Worm (Caenorhabditis elegans) whole organism, young adult: ENCODE results near the gene ZC317.6.

Experiments used
- B0261.1 ChIP-seq: sonication (generic microtip); optimal IDR thresholded peaks from 2 replicates; lab custom pipeline; 2016; ENCODE audit warnings: mild to moderate bottlenecking, missing genetic modification characterization, moderate library complexity, missing compliant biosample characterization
- B0336.3 ChIP-seq: fragments of 200-800 bp; sonication (Bioruptor generic); IDR thresholded peaks from 2 replicates; pipeline ENCODE4 v1.3.6; 2022; ENCODE audit warnings: missing genetic modification characterization, missing compliant biosample characterization
- D2030.7 ChIP-seq: fragments of 200-800 bp; sonication (Bioruptor generic); IDR thresholded peaks from 2 replicates; pipeline ENCODE4 v1.3.6; 2022; ENCODE audit warnings: missing genetic modification reagents, missing genetic modification characterization, missing compliant biosample characterization
- F23B12.7 ChIP-seq: sonication (generic microtip); optimal IDR thresholded peaks from 2 replicates; lab custom pipeline; 2017; ENCODE audit warnings: missing genetic modification characterization, mild to moderate bottlenecking, missing compliant biosample characterization, antibody characterized with exemption, moderate library complexity; ENCODE audit not compliant: insufficient read depth
- F37B4.10 ChIP-seq: fragments of 200-800 bp; sonication (Bioruptor generic); IDR thresholded peaks from 2 replicates; pipeline ENCODE4 v1.3.6; 2022; ENCODE audit warnings: missing genetic modification characterization, missing compliant biosample characterization
- F39B2.1 ChIP-seq: fragments of 200-800 bp; sonication (Bioruptor generic); IDR thresholded peaks from 2 replicates; pipeline ENCODE4 v1.3.6; 2022; ENCODE audit warnings: missing genetic modification reagents, missing genetic modification characterization, missing compliant biosample characterization
- Y56A3A.18 ChIP-seq: fragments of 200-800 bp; sonication (Bioruptor generic); IDR thresholded peaks from 2 replicates; pipeline ENCODE4 v1.3.6; 2022; ENCODE audit warnings: missing genetic modification reagents, missing genetic modification characterization, missing compliant biosample characterization
- Y79H2A.3 ChIP-seq: fragments of 200-800 bp; sonication (Bioruptor generic); conservative IDR thresholded peaks from 2 replicates; pipeline ENCODE4 v1.3.6; 2022; ENCODE audit warnings: missing genetic modification reagents, missing genetic modification characterization, missing compliant biosample characterization
- Y95B8A.8 ChIP-seq: fragments of 200-800 bp; sonication (Bioruptor generic); IDR thresholded peaks from 2 replicates; pipeline ENCODE4 v1.3.6; 2022; ENCODE audit warnings: missing genetic modification reagents, missing genetic modification characterization, missing compliant biosample characterization
- ama-1 ChIP-seq, 3 experiments: fragments of 150-350 bp in 1 of 3; sonication (generic microtip) in 2 of 3; optimal IDR thresholded peaks; 2 replicates each; lab custom pipeline; 2014 to 2018; ENCODE audit warnings: missing biosample characterization in 2 of 3, missing genetic modification characterization in 2 of 3, missing genetic modification reagents in 2 of 3
- atf-7 ChIP-seq: sonication (generic microtip); optimal IDR thresholded peaks from 2 replicates; lab custom pipeline; 2017; ENCODE audit warnings: mild to moderate bottlenecking, missing genetic modification characterization, missing compliant biosample characterization
- ceh-100 ChIP-seq: fragments of 200-800 bp; sonication (Bioruptor generic); IDR thresholded peaks from 2 replicates; pipeline ENCODE4 v1.3.6; 2022; ENCODE audit warnings: missing genetic modification reagents, missing genetic modification characterization, missing compliant biosample characterization
- ceh-40 ChIP-seq: fragments of 200-800 bp; sonication (Bioruptor generic); IDR thresholded peaks from 2 replicates; pipeline ENCODE4 v1.3.6; 2022; ENCODE audit warnings: missing genetic modification characterization, missing compliant biosample characterization
- ceh-58 ChIP-seq: fragments of 200-800 bp; sonication (Bioruptor generic); IDR thresholded peaks from 2 replicates; pipeline ENCODE4 v1.3.6; 2022; ENCODE audit warnings: missing genetic modification characterization, missing compliant biosample characterization
- chd-7 ChIP-seq: sonication (generic microtip); optimal IDR thresholded peaks from 2 replicates; lab custom pipeline; 2016; ENCODE audit warnings: mild to moderate bottlenecking, missing genetic modification characterization, moderate library complexity, missing compliant biosample characterization
- egl-44 ChIP-seq: fragments of 200-800 bp; sonication (Bioruptor generic); IDR thresholded peaks from 2 replicates; pipeline ENCODE4 v1.3.6; 2022; ENCODE audit warnings: missing genetic modification reagents, missing genetic modification characterization, missing compliant biosample characterization
- egrh-3 ChIP-seq: fragments of 200-800 bp; sonication (Bioruptor generic); IDR thresholded peaks from 2 replicates; pipeline ENCODE4 v1.3.6; 2022; ENCODE audit warnings: missing genetic modification reagents, missing genetic modification characterization, missing compliant biosample characterization
- ekl-4 ChIP-seq: fragments of 200-800 bp; sonication (Bioruptor generic); IDR thresholded peaks from 2 replicates; pipeline ENCODE4 v1.3.6; 2022; ENCODE audit warnings: missing genetic modification reagents, missing genetic modification characterization, missing compliant biosample characterization
- him-1 ChIP-seq: sonication (generic microtip); optimal IDR thresholded peaks from 2 replicates; lab custom pipeline; 2016; ENCODE audit warnings: missing genotype, missing genetic modification reagents, missing genetic modification characterization, missing compliant biosample characterization
- hsf-1 ChIP-seq: fragments of 200-800 bp; sonication (Bioruptor generic); IDR thresholded peaks from 2 replicates; pipeline ENCODE4 v1.3.6; 2022; ENCODE audit warnings: missing genetic modification reagents, missing genetic modification characterization, missing compliant biosample characterization
- lag-1 ChIP-seq: fragments of 200-800 bp; sonication (Bioruptor generic); IDR thresholded peaks from 2 replicates; pipeline ENCODE4 v1.3.6; 2022; ENCODE audit warnings: missing genetic modification reagents, missing genetic modification characterization, missing compliant biosample characterization
- let-526 ChIP-seq: fragments of 200-800 bp; sonication (Bioruptor generic); IDR thresholded peaks from 2 replicates; pipeline ENCODE4 v1.3.6; 2022; ENCODE audit warnings: missing genetic modification reagents, missing genetic modification characterization, missing compliant biosample characterization
- let-607 ChIP-seq, 2 experiments: fragments of 200-800 bp in 1 of 2; sonication (Bioruptor generic) in 1 of 2; sonication (generic microtip) in 1 of 2; optimal IDR thresholded peaks; 2 replicates each; lab custom pipeline; 2016 to 2018; ENCODE audit warnings: mild to moderate bottlenecking in 2 of 2, missing compliant biosample characterization in 2 of 2, missing genetic modification characterization in 2 of 2, moderate library complexity in 2 of 2, missing genotype in 1 of 2
- lin-54 ChIP-seq: fragments of 200-800 bp; sonication (Bioruptor generic); optimal IDR thresholded peaks from 2 replicates; lab custom pipeline; 2018; ENCODE audit warnings: mild to moderate bottlenecking, missing genetic modification characterization, missing compliant biosample characterization
- lir-1 ChIP-seq: fragments of 200-800 bp; sonication (Bioruptor generic); conservative IDR thresholded peaks from 2 replicates; pipeline ENCODE4 v1.3.6; 2022; ENCODE audit warnings: missing genetic modification reagents, missing genetic modification characterization, missing compliant biosample characterization
- lsl-1 ChIP-seq: fragments of 200-800 bp; sonication (Bioruptor generic); optimal IDR thresholded peaks from 2 replicates; lab custom pipeline; 2018; ENCODE audit warnings: mild to moderate bottlenecking, missing genetic modification characterization, moderate library complexity, missing compliant biosample characterization
- madf-10 ChIP-seq: sonication (generic microtip); optimal IDR thresholded peaks from 2 replicates; lab custom pipeline; 2016; ENCODE audit warnings: mild to moderate bottlenecking, missing genetic modification characterization, missing compliant biosample characterization
- madf-3 ChIP-seq: fragments of 200-800 bp; sonication (Bioruptor generic); IDR thresholded peaks from 2 replicates; pipeline ENCODE4 v1.3.6; 2022; ENCODE audit warnings: missing genetic modification reagents, missing genetic modification characterization, missing compliant biosample characterization
- nfyb-1 ChIP-seq: fragments of 200-800 bp; sonication (Bioruptor generic); IDR thresholded peaks from 2 replicates; pipeline ENCODE4 v1.3.6; 2022; ENCODE audit warnings: missing genetic modification reagents, missing genetic modification characterization, missing compliant biosample characterization
- nhr-120 ChIP-seq: fragments of 200-800 bp; sonication (Bioruptor generic); IDR thresholded peaks from 2 replicates; pipeline ENCODE4 v1.3.6; 2022; ENCODE audit warnings: missing genetic modification characterization, missing compliant biosample characterization
- nhr-179 ChIP-seq: sonication (generic microtip); optimal IDR thresholded peaks from 2 replicates; lab custom pipeline; 2016; ENCODE audit warnings: mild to moderate bottlenecking, missing genetic modification characterization, missing compliant biosample characterization
- repo-1 ChIP-seq: sonication (generic microtip); optimal IDR thresholded peaks from 2 replicates; lab custom pipeline; 2017; ENCODE audit warnings: mild to moderate bottlenecking, missing genetic modification characterization, missing compliant biosample characterization
- sea-2 ChIP-seq: fragments of 200-800 bp; sonication (Bioruptor generic); IDR thresholded peaks from 2 replicates; pipeline ENCODE4 v1.3.6; 2022; ENCODE audit warnings: missing genetic modification characterization, missing compliant biosample characterization
- snpc-3.4 ChIP-seq: sonication (generic microtip); optimal IDR thresholded peaks from 2 replicates; lab custom pipeline; 2017; ENCODE audit warnings: missing genetic modification characterization, mild to moderate bottlenecking, missing compliant biosample characterization, antibody characterized with exemption, moderate library complexity, missing genotype, missing genetic modification reagents
- tbp1 ChIP-seq: fragments of 200-800 bp; sonication (Bioruptor generic); optimal IDR thresholded peaks from 2 replicates; lab custom pipeline; 2018; ENCODE audit warnings: mild to moderate bottlenecking, missing genetic modification characterization, missing compliant biosample characterization
- tbx-9 ChIP-seq: sonication (generic microtip); optimal IDR thresholded peaks from 2 replicates; lab custom pipeline; 2016; ENCODE audit warnings: borderline replicate concordance, missing genetic modification characterization, inconsistent platforms, missing compliant biosample characterization
- unc-130 ChIP-seq: sonication (generic microtip); optimal IDR thresholded peaks from 2 replicates; lab custom pipeline; 2016; ENCODE audit warnings: missing genetic modification reagents, missing genetic modification characterization, missing compliant biosample characterization
- zfh-2 ChIP-seq: fragments of 200-800 bp; sonication (Bioruptor generic); conservative IDR thresholded peaks from 2 replicates; pipeline ENCODE4 v1.3.6; 2022; ENCODE audit warnings: missing genetic modification reagents, missing genetic modification characterization, missing compliant biosample characterization
- zim-3 ChIP-seq: sonication (generic microtip); optimal IDR thresholded peaks from 2 replicates; lab custom pipeline; 2017; ENCODE audit warnings: mild to moderate bottlenecking, missing genetic modification characterization, moderate library complexity, missing compliant biosample characterization
- ztf-18 ChIP-seq: sonication (generic microtip); optimal IDR thresholded peaks from 2 replicates; lab custom pipeline; 2016; ENCODE audit warnings: missing genotype, mild to moderate bottlenecking, missing genetic modification characterization, missing compliant biosample characterization
- ztf-26 ChIP-seq: sonication (generic microtip); optimal IDR thresholded peaks from 2 replicates; lab custom pipeline; 2017; ENCODE audit warnings: missing genetic modification characterization, missing compliant biosample characterization
- ztf-28 ChIP-seq: fragments of 200-800 bp; sonication (Bioruptor generic); IDR thresholded peaks from 2 replicates; pipeline ENCODE4 v1.3.6; 2022; ENCODE audit warnings: missing genetic modification reagents, missing genetic modification characterization, missing compliant biosample characterization

The ZC317.6 gene

DNA sequence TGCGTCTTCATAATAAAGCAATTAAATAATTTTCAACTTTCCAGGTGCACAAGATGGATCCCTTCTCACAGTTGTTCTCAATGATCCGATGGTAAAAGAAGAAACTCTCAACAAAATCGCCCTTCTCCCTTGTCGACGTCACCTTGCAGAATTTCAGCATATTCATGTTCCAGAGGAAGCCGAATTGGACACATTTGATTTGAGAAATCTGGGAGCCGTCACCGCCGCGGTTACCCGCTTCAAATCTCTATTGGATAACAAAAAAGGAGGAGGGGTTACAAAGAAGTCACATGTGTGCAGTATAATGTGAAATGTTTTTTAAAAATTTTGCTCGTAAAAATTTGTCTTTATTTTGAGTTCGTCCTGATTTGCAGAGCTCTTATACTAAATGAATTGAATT is 34.3 kb upstream of the ZC317.6 start (continued):
- peak; percentile 13 for TF ChIP-seq tbp1 (GFP tag; lab: Kevin White, UChicago)
- TF ChIP-seq B0261.1 (tag; lab: Kevin White, UChicago), result no peak
- peak; percentile 61; the same call in 1 of the 2 replicates for TF ChIP-seq hsf-1 (GFP tag; lab: Robert Waterston, UW)
- 0 out of 2 replicates have a peak, but pooled peaks have one; percentile 58 for TF ChIP-seq Y95B8A.8 (GFP tag; lab: Robert Waterston, UW)
- TF ChIP-seq ekl-4, result peak; percentile 54
- TF ChIP-seq let-607 (tag; optimal IDR thresholded peaks at IDR 0.05; lab: Kevin White, UChicago), result peak in 1 of 2 experiments; percentile 28
- TF ChIP-seq lsl-1, result peak; percentile 12
- TF ChIP-seq ztf-26 (tag; lab: Kevin White, UChicago), result peak; percentile 31
- TF ChIP-seq nhr-179 (tag; lab: Kevin White, UChicago), result no peak
- no peak for TF ChIP-seq zfh-2 (GFP tag; lab: Robert Waterston, UW)
- TF ChIP-seq F23B12.7 (tag; lab: Kevin White, UChicago), result no peak
- TF ChIP-seq Y56A3A.18, result peak; percentile 36; the same call in 1 of the 2 replicates
- TF ChIP-seq tbx-9 (tag; lab: Kevin White, UChicago), result no peak
- no peak for TF ChIP-seq ceh-100 (GFP tag; lab: Robert Waterston, UW)
- peak; percentile 22 for TF ChIP-seq chd-7 (tag; lab: Kevin White, UChicago)
- 0 out of 2 replicates have a peak, but pooled peaks have one; percentile 14 for TF ChIP-seq F39B2.1 (GFP tag; lab: Robert Waterston, UW)
- TF ChIP-seq snpc-3.4 (tag; lab: Kevin White, UChicago), result peak; percentile 10
- 0 out of 2 replicates have a peak, but pooled peaks have one; percentile 10 for TF ChIP-seq Y79H2A.3 (GFP tag; lab: Robert Waterston, UW)
- peak; percentile 55; the same call in 1 of the 2 replicates for TF ChIP-seq madf-3 (GFP tag; lab: Robert Waterston, UW)
- TF ChIP-seq him-1 (tag; lab: Kevin White, UChicago), result no peak
- TF ChIP-seq ztf-18, result peak; percentile 38
- TF ChIP-seq repo-1 (tag; lab: Kevin White, UChicago), result peak; percentile 22
- TF ChIP-seq nfyb-1 (GFP tag; lab: Robert Waterston, UW), result no peak
- TF ChIP-seq lin-54 (GFP tag; lab: Kevin White, UChicago), result peak; percentile 35
- peak; percentile 75 for TF ChIP-seq B0336.3 (GFP tag; lab: Robert Waterston, UW)
- no peak for TF ChIP-seq D2030.7
- TF ChIP-seq lag-1 (GFP tag; lab: Robert Waterston, UW), result no peak

- no peak for TF ChIP-seq ceh-58 (GFP tag; lab: Robert Waterston, UW)
- no peak for TF ChIP-seq ztf-26 (tag; lab: Kevin White, UChicago)
- no peak for TF ChIP-seq ama-1 (optimal IDR thresholded peaks at IDR 0.05; lab: Kevin White, UChicago)
- no peak for TF ChIP-seq ama-1 (GFP tag; optimal IDR thresholded peaks at IDR 0.05; lab: Kevin White, UChicago)
- TF ChIP-seq Y56A3A.18, result no peak
- no peak for TF ChIP-seq madf-10 (tag; lab: Kevin White, UChicago)
- TF ChIP-seq atf-7 (tag; lab: Kevin White, UChicago), result no peak
- TF ChIP-seq him-1 (tag; lab: Kevin White, UChicago), result no peak
- no peak for TF ChIP-seq unc-130 (GFP tag; lab: Kevin White, UChicago)
- TF ChIP-seq let-526 (GFP tag; lab: Robert Waterston, UW), result no peak
- TF ChIP-seq egrh-3, result no peak
- TF ChIP-seq ztf-28, result no peak
- no peak for TF ChIP-seq ceh-40 (GFP tag; lab: Robert Waterston, UW)
- no peak for TF ChIP-seq F37B4.10 (GFP tag; lab: Robert Waterston, UW)
- TF ChIP-seq zim-3 (tag; lab: Kevin White, UChicago), result no peak
- TF ChIP-seq lir-1, result no peak
- TF ChIP-seq nhr-120 (GFP tag; lab: Robert Waterston, UW), result no peak
- no peak for TF ChIP-seq egl-44 (GFP tag; lab: Robert Waterston, UW)
- no peak for TF ChIP-seq sea-2 (GFP tag; lab: Robert Waterston, UW)
Measured at ce11 chrV:5499475-5499874, 31.1 kb upstream of the ZC317.6 start.
